Worm (Caenorhabditis elegans) whole organism, L4/young adult: ENCODE measurements around the gene Y73C8C.10.

Experiments used
- W03F9.2 ChIP-seq: fragments of 150-350 bp; optimal IDR thresholded peaks from 2 replicates; lab custom pipeline; 2014; ENCODE audit warnings: missing biosample characterization, missing genetic modification characterization
- dao-5 ChIP-seq: sonication (generic microtip); optimal IDR thresholded peaks from 2 replicates; lab custom pipeline; 2016; ENCODE audit warnings: missing genotype, missing genetic modification characterization, moderate library complexity, missing compliant biosample characterization
- him-1 ChIP-seq: sonication (generic microtip); optimal IDR thresholded peaks from 2 replicates; lab custom pipeline; 2016; ENCODE audit warnings: missing genotype, missing genetic modification reagents, missing genetic modification characterization, missing compliant biosample characterization

DNA sequence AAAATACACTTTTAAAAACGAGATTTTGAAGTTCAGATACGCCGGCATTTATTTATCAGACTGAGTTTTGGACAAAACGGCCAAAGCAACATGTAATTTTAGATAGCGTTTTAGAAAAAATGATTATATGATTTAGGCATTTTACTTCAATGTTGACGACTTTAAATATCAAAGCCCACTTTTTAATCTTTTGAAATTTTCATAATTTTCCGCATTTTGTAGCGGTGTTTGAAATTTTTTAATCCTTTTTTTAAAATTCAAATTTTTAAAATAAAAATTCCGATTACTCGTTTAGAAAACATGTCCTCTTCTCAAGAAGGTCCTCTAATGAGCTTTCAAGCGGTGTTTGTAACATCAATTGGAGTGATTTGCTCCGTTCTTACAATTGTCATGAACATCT, 42.3 kb upstream of the Y73C8C.10 start, which contains the start of gene srbc-6:
- TF ChIP-seq dao-5, result no peak
- no peak for TF ChIP-seq him-1 (tag; lab: Kevin White, UChicago)
- no peak for TF ChIP-seq W03F9.2 (tag; lab: Kevin White, UChicago)
